Fruit fly (Drosophila melanogaster) whole organism, embryonic: ENCODE data around the gene CAH6.
A peak's percentile ranks its signal among the peaks of the same experiment; 100 is the strongest.

Experiments used
- Abd-B ChIP-seq: fragments of 200-800 bp; sonication (Bioruptor generic); optimal IDR thresholded peaks from 2 replicates; lab custom pipeline; 2018; ENCODE audit warnings: missing biosample characterization, mild to moderate bottlenecking, missing genetic modification characterization, moderate library complexity
- Atf3 ChIP-seq: fragments of 200-800 bp; sonication (Bioruptor generic); optimal IDR thresholded peaks from 3 replicates; lab custom pipeline; 2016; ENCODE audit warnings: missing biosample characterization, missing genetic modification characterization
- CG10654 ChIP-seq: fragments of 200-800 bp; sonication (Bioruptor generic); optimal IDR thresholded peaks from 2 replicates; lab custom pipeline; 2016; ENCODE audit warnings: missing biosample characterization, missing genetic modification characterization
- CG10959 ChIP-seq: fragments of 200-800 bp; sonication (Bioruptor generic); IDR thresholded peaks from 2 replicates; pipeline ENCODE4 v1.3.6; 2022; ENCODE audit warnings: missing biosample characterization, missing genetic modification characterization
- CG12744 ChIP-seq: fragments of 200-800 bp; sonication (Bioruptor generic); optimal IDR thresholded peaks from 2 replicates; lab custom pipeline; 2016; ENCODE audit warnings: missing biosample characterization, missing genetic modification characterization
- CG15514 ChIP-seq: fragments of 200-800 bp; sonication (Bioruptor generic); optimal IDR thresholded peaks from 3 replicates; lab custom pipeline; 2017; ENCODE audit warnings: missing biosample characterization, missing genetic modification characterization, mild to moderate bottlenecking, moderate library complexity, missing genetic modification reagents
- CG17802 ChIP-seq: fragments of 200-800 bp; sonication (Bioruptor generic); optimal IDR thresholded peaks from 2 replicates; lab custom pipeline; 2018; ENCODE audit warnings: missing biosample characterization, mild to moderate bottlenecking, missing genetic modification characterization, moderate library complexity
- CG1792 ChIP-seq: fragments of 200-800 bp; sonication (Bioruptor generic); optimal IDR thresholded peaks from 2 replicates; lab custom pipeline; 2016; ENCODE audit warnings: missing biosample characterization, missing genetic modification characterization
- CG18476 ChIP-seq: fragments of 200-800 bp; sonication (Bioruptor generic); optimal IDR thresholded peaks from 2 replicates; lab custom pipeline; 2016; ENCODE audit warnings: missing biosample characterization, mild to moderate bottlenecking, missing genetic modification characterization
- CG2199 ChIP-seq: fragments of 200-800 bp; sonication (Bioruptor generic); IDR thresholded peaks from 3 replicates; pipeline ENCODE4 v1.3.6; 2022; ENCODE audit warnings: missing biosample characterization, missing genetic modification characterization
- CG31224 ChIP-seq: fragments of 200-800 bp; sonication (Bioruptor generic); IDR thresholded peaks from 2 replicates; pipeline ENCODE4 v1.3.6; 2022; ENCODE audit warnings: missing biosample characterization, missing genetic modification characterization
- CG33557 ChIP-seq: fragments of 200-800 bp; sonication (Bioruptor generic); optimal IDR thresholded peaks from 2 replicates; lab custom pipeline; 2019; ENCODE audit warnings: missing biosample characterization, mild to moderate bottlenecking, missing genetic modification characterization, moderate library complexity
- CG4730 ChIP-seq: fragments of 200-800 bp; sonication (Bioruptor generic); IDR thresholded peaks from 2 replicates; pipeline ENCODE4 v1.3.6; 2022; ENCODE audit warnings: missing biosample characterization, missing genetic modification characterization
- CG6272 ChIP-seq: fragments of 200-800 bp; sonication (Bioruptor generic); IDR thresholded peaks from 2 replicates; pipeline ENCODE4 v1.3.6; 2022; ENCODE audit warnings: missing biosample characterization, missing genetic modification characterization
- CG6791 ChIP-seq: fragments of 200-800 bp; sonication (Bioruptor generic); IDR thresholded peaks from 3 replicates; pipeline ENCODE4 v1.3.6; 2022; ENCODE audit warnings: missing biosample characterization, missing genetic modification characterization; ENCODE audit not compliant: partially characterized antibody
- CG6813 ChIP-seq: fragments of 200-800 bp; sonication (Bioruptor generic); optimal IDR thresholded peaks from 2 replicates; lab custom pipeline; 2017; ENCODE audit warnings: missing biosample characterization, missing genetic modification characterization, mild to moderate bottlenecking, moderate library complexity, missing genetic modification reagents
- CG9437 ChIP-seq: fragments of 200-800 bp; sonication (Bioruptor generic); optimal IDR thresholded peaks from 2 replicates; lab custom pipeline; 2018; ENCODE audit warnings: missing biosample characterization, mild to moderate bottlenecking, missing genetic modification characterization
- CG9876 ChIP-seq: fragments of 200-800 bp; sonication (Bioruptor generic); optimal IDR thresholded peaks from 2 replicates; lab custom pipeline; 2016; ENCODE audit warnings: missing biosample characterization, missing genetic modification characterization
- CTCF ChIP-seq: fragments of 200-800 bp; sonication (Bioruptor generic); optimal IDR thresholded peaks from 2 replicates; lab custom pipeline; 2017; ENCODE audit warnings: missing biosample characterization, mild to moderate bottlenecking, missing genetic modification characterization, moderate library complexity
- Dfd ChIP-seq, 2 experiments: fragments of >200 bp; optimal IDR thresholded peaks; 2 replicates each; lab custom pipeline; 2017; ENCODE audit warnings: missing biosample characterization in 2 of 2, missing genetic modification characterization in 2 of 2
- Dref ChIP-seq: fragments of 200-800 bp; sonication (Bioruptor generic); IDR thresholded peaks from 2 replicates; pipeline ENCODE4 v1.3.6; 2022; ENCODE audit warnings: missing biosample characterization, missing genetic modification characterization
- HHEX ChIP-seq: fragments of 200-800 bp; sonication (Bioruptor generic); optimal IDR thresholded peaks from 3 replicates; lab custom pipeline; 2017; ENCODE audit warnings: missing biosample characterization, mild to moderate bottlenecking, missing genetic modification characterization, missing genetic modification reagents
- Hr78 ChIP-seq, 2 experiments: fragments of 200-800 bp in 1 of 2; fragments of >200 bp in 1 of 2; sonication (Bioruptor generic) in 1 of 2; optimal IDR thresholded peaks; 2 replicates each; lab custom pipeline; 2017 to 2019; ENCODE audit warnings: missing biosample characterization in 2 of 2, missing genetic modification characterization in 2 of 2, mild to moderate bottlenecking in 1 of 2, moderate library complexity in 1 of 2
- Lim3 ChIP-seq: fragments of 200-800 bp; sonication (Bioruptor generic); IDR thresholded peaks from 2 replicates; pipeline ENCODE4 v1.3.6; 2022; ENCODE audit warnings: missing biosample characterization, missing genetic modification characterization
- MESR4 ChIP-seq: fragments of 200-800 bp; sonication (Bioruptor generic); optimal IDR thresholded peaks from 2 replicates; lab custom pipeline; 2018; ENCODE audit warnings: missing biosample characterization, mild to moderate bottlenecking, missing genetic modification characterization, moderate library complexity
- Mes4 ChIP-seq: fragments of 200-800 bp; sonication (Bioruptor generic); optimal IDR thresholded peaks from 2 replicates; lab custom pipeline; 2016; ENCODE audit warnings: missing biosample characterization, missing genetic modification characterization
- Mrtf ChIP-seq: fragments of 200-800 bp; sonication (Bioruptor generic); IDR thresholded peaks from 3 replicates; pipeline ENCODE4 v1.3.6; 2022; ENCODE audit warnings: missing biosample characterization, missing genetic modification characterization
- Nf-YB ChIP-seq: fragments of 200-800 bp; sonication (Bioruptor generic); optimal IDR thresholded peaks from 3 replicates; lab custom pipeline; 2019; ENCODE audit warnings: missing biosample characterization, mild to moderate bottlenecking, missing genetic modification characterization, moderate library complexity
- Ptx1 ChIP-seq: fragments of 200-800 bp; sonication (Bioruptor generic); IDR thresholded peaks from 2 replicates; pipeline ENCODE4 v1.3.6; 2022; ENCODE audit warnings: missing biosample characterization, missing genetic modification characterization
- amos ChIP-seq: fragments of 200-800 bp; sonication (Bioruptor generic); IDR thresholded peaks from 2 replicates; pipeline ENCODE4 v1.3.6; 2022; ENCODE audit warnings: missing biosample characterization, missing genetic modification characterization; ENCODE audit not compliant: partially characterized antibody
- ash1 ChIP-seq: fragments of 200-800 bp; sonication (Bioruptor generic); optimal IDR thresholded peaks from 2 replicates; lab custom pipeline; 2018; ENCODE audit warnings: missing biosample characterization, mild to moderate bottlenecking, missing genetic modification characterization
- az2 ChIP-seq: fragments of 200-800 bp; sonication (Bioruptor generic); optimal IDR thresholded peaks from 3 replicates; lab custom pipeline; 2016; ENCODE audit warnings: missing biosample characterization, missing genetic modification characterization
- bab2 ChIP-seq: fragments of 200-800 bp; sonication (Bioruptor generic); optimal IDR thresholded peaks from 2 replicates; lab custom pipeline; 2016; ENCODE audit warnings: missing biosample characterization, missing genetic modification characterization
- disco-r ChIP-seq: fragments of 200-800 bp; sonication (Bioruptor generic); optimal IDR thresholded peaks from 2 replicates; lab custom pipeline; 2016; ENCODE audit warnings: missing biosample characterization, missing genetic modification characterization
- ewg ChIP-seq: fragments of 200-800 bp; sonication (Bioruptor generic); optimal IDR thresholded peaks from 3 replicates; lab custom pipeline; 2017; ENCODE audit warnings: mild to moderate bottlenecking, missing biosample characterization, missing genetic modification reagents, missing genetic modification characterization
- fd102C ChIP-seq: fragments of 200-800 bp; sonication (Bioruptor generic); optimal IDR thresholded peaks from 2 replicates; lab custom pipeline; 2018; ENCODE audit warnings: missing biosample characterization, mild to moderate bottlenecking, missing genetic modification characterization, moderate library complexity
- ken ChIP-seq: fragments of 200-800 bp; sonication (Bioruptor generic); IDR thresholded peaks from 3 replicates; pipeline ENCODE4 v1.3.6; 2022; ENCODE audit warnings: missing biosample characterization, missing genetic modification characterization
- knrl ChIP-seq: fragments of 200-800 bp; sonication (Bioruptor generic); IDR thresholded peaks from 3 replicates; pipeline ENCODE4 v1.3.6; 2022; ENCODE audit warnings: missing biosample characterization, missing genetic modification characterization; ENCODE audit not compliant: partially characterized antibody
- lmd ChIP-seq: fragments of 200-800 bp; sonication (Bioruptor generic); IDR thresholded peaks from 2 replicates; pipeline ENCODE4 v1.3.6; 2022; ENCODE audit warnings: missing biosample characterization, missing genetic modification characterization
- phol ChIP-seq: fragments of 200-800 bp; sonication (Bioruptor generic); optimal IDR thresholded peaks from 3 replicates; lab custom pipeline; 2018; ENCODE audit warnings: missing biosample characterization, mild to moderate bottlenecking, missing genetic modification characterization, moderate library complexity
- pita ChIP-seq: fragments of 200-800 bp; sonication (Bioruptor generic); optimal IDR thresholded peaks from 2 replicates; lab custom pipeline; 2017; ENCODE audit warnings: missing biosample characterization, mild to moderate bottlenecking, missing genetic modification characterization
- sc ChIP-seq, 3 experiments: fragments of >200 bp in 2 of 3; fragments of 200-800 bp in 1 of 3; sonication (Bioruptor generic) in 1 of 3; optimal IDR thresholded peaks; 2 replicates in 2 of 3; 3 replicates in 1 of 3; lab custom pipeline; 2017; ENCODE audit warnings: mild to moderate bottlenecking in 1 of 3, missing biosample characterization in 1 of 3, missing genetic modification characterization in 1 of 3, missing genetic modification reagents in 1 of 3
- scrt ChIP-seq: fragments of 200-800 bp; sonication (Bioruptor generic); optimal IDR thresholded peaks from 2 replicates; lab custom pipeline; 2018; ENCODE audit warnings: missing biosample characterization, mild to moderate bottlenecking, missing genetic modification characterization, moderate library complexity
- so ChIP-seq: fragments of 200-800 bp; sonication (Bioruptor generic); IDR thresholded peaks from 3 replicates; pipeline ENCODE4 v1.3.6; 2022; ENCODE audit warnings: missing biosample characterization, missing genetic modification characterization
- tgo ChIP-seq: fragments of 200-800 bp; sonication (Bioruptor generic); IDR thresholded peaks from 3 replicates; pipeline ENCODE4 v1.3.6; 2022; ENCODE audit warnings: missing biosample characterization, missing genetic modification characterization
- tll ChIP-seq, 2 experiments: fragments of 200-800 bp in 1 of 2; fragments of >200 bp in 1 of 2; sonication (Bioruptor generic) in 1 of 2; optimal IDR thresholded peaks; 2 replicates each; lab custom pipeline; 2017 to 2019; ENCODE audit warnings: missing biosample characterization in 2 of 2, missing genetic modification characterization in 2 of 2, mild to moderate bottlenecking in 1 of 2, moderate library complexity in 1 of 2
- z ChIP-seq: fragments of 200-800 bp; sonication (Bioruptor generic); IDR thresholded peaks from 3 replicates; pipeline ENCODE4 v1.3.6; 2022; ENCODE audit warnings: missing biosample characterization, missing genetic modification characterization
- zfh1 ChIP-seq: fragments of 200-800 bp; sonication (Bioruptor generic); IDR thresholded peaks from 3 replicates; pipeline ENCODE4 v1.3.6; 2022; ENCODE audit warnings: missing biosample characterization, missing genetic modification characterization

Gene CAH6

dm6 chr3R:31218997-31219992 lies 38.1 kb upstream of the CAH6 start, which contains the start of gene ATPsynC (continued):
- TF ChIP-seq Dref (GFP tag; lab: Robert Waterston, UW) (no peak), Dfd (GFP tag; optimal IDR thresholded peaks at IDR 0.05; lab: Kevin White, UChicago) (peak in 1 of 2 experiments; percentile 67), sc (optimal IDR thresholded peaks at IDR 0.05; lab: Kevin White, UChicago) (no peak), sc (GFP tag; optimal IDR thresholded peaks at IDR 0.05; lab: Kevin White, UChicago) (no peak), CG17802 (tag; lab: Kevin White, UChicago) (peak; percentile 78), CG33557 (peak; percentile 3), tgo (GFP tag; lab: Robert Waterston, UW) (no peak), CG1792 (no peak), lmd (no peak), amos (GFP tag; lab: Robert Waterston, UW) (no peak), Abd-B (GFP tag; lab: Kevin White, UChicago) (peak; percentile 19), zfh1 (GFP tag; lab: Robert Waterston, UW) (no peak), bab2 (GFP tag; lab: Kevin White, UChicago) (no peak), knrl (GFP tag; lab: Robert Waterston, UW) (no peak), Atf3 (peak; percentile 22), Mes4 (GFP tag; lab: Kevin White, UChicago) (no peak), CG18476 (GFP tag; lab: Kevin White, UChicago) (no peak), tll (GFP tag; optimal IDR thresholded peaks at IDR 0.05; lab: Kevin White, UChicago) (peak in 1 of 2 experiments; percentile 90), CG15514 (GFP tag; lab: Kevin White, UChicago) (peak; percentile 94), CG12744 (GFP tag; lab: Kevin White, UChicago) (peak; percentile 7), CG6272 (peak; percentile 34; the same call in 1 of the 2 replicates), CG6791 (GFP tag; lab: Robert Waterston, UW) (no peak), CG2199 (GFP tag; lab: Robert Waterston, UW) (no peak), fd102C (GFP tag; lab: Kevin White, UChicago) (peak; percentile 7), CG4730 (GFP tag; lab: Robert Waterston, UW) (no peak), pita (GFP tag; lab: Kevin White, UChicago) (peak; percentile 100), disco-r (GFP tag; lab: Kevin White, UChicago) (peak; percentile 31), Nf-YB (peak; percentile 1), ash1 (GFP tag; lab: Kevin White, UChicago) (peak; percentile 63), Lim3 (GFP tag; lab: Robert Waterston, UW) (no peak), Ptx1 (GFP tag; lab: Robert Waterston, UW) (no peak), CG10959 (no peak), CG6813 (GFP tag; lab: Kevin White, UChicago) (peak; percentile 34), phol (tag; lab: Kevin White, UChicago) (peak; percentile 96), az2 (GFP tag; lab: Kevin White, UChicago) (peak; percentile 93), scrt (GFP tag; lab: Kevin White, UChicago) (peak; percentile 24), ewg (GFP tag; lab: Kevin White, UChicago) (peak; percentile 51), CG31224 (no peak), z (no peak), Mrtf (GFP tag; lab: Robert Waterston, UW) (no peak), CG9437 (peak; percentile 5), so (GFP tag; lab: Robert Waterston, UW) (no peak), CTCF (GFP tag; lab: Kevin White, UChicago) (peak; percentile 71), MESR4 (GFP tag; lab: Kevin White, UChicago) (peak; percentile 100), ken (GFP tag; lab: Robert Waterston, UW) (no peak), HHEX (GFP tag; lab: Kevin White, UChicago) (peak; percentile 20), CG9876 (no peak), Hr78 (GFP tag; optimal IDR thresholded peaks at IDR 0.05; lab: Kevin White, UChicago) (peak in 1 of 2 experiments; percentile 17), CG10654 (GFP tag; lab: Kevin White, UChicago) (no peak)
